Worm (Caenorhabditis elegans) whole organism, midembryonic: ENCODE measurements around the gene skpo-3.

Experiments used
- T22C8.4 ChIP-seq: fragments of 200-800 bp; sonication (Bioruptor generic); IDR thresholded peaks from 2 replicates; pipeline ENCODE4 v1.3.6; 2022; ENCODE audit warnings: missing genetic modification characterization, missing compliant biosample characterization
- cog-1 ChIP-seq: sonication (generic microtip); optimal IDR thresholded peaks from 2 replicates; lab custom pipeline; 2016; ENCODE audit warnings: missing genetic modification characterization, missing compliant biosample characterization
- flt-1 ChIP-seq: fragments of 200-800 bp; sonication (Bioruptor generic); IDR thresholded peaks from 2 replicates; pipeline ENCODE4 v1.3.6; 2022; ENCODE audit warnings: missing genetic modification characterization, missing compliant biosample characterization
- klf-2 ChIP-seq: fragments of 200-800 bp; sonication (Bioruptor generic); conservative IDR thresholded peaks from 2 replicates; pipeline ENCODE4 v1.3.6; 2022; ENCODE audit warnings: missing genetic modification reagents, missing genetic modification characterization, missing compliant biosample characterization
- med-1 ChIP-seq: sonication (generic microtip); optimal IDR thresholded peaks from 2 replicates; lab custom pipeline; 2017; ENCODE audit warnings: missing genetic modification characterization, mild to moderate bottlenecking, missing compliant biosample characterization, antibody characterized with exemption, missing genetic modification reagents; ENCODE audit not compliant: insufficient read depth
- ref-1 ChIP-seq: fragments of 200-800 bp; sonication (Bioruptor generic); conservative IDR thresholded peaks from 2 replicates; pipeline ENCODE4 v1.3.6; 2022; ENCODE audit warnings: missing genetic modification reagents, missing genetic modification characterization, missing compliant biosample characterization
- tab-1 ChIP-seq: fragments of 200-800 bp; sonication (Bioruptor generic); IDR thresholded peaks from 2 replicates; pipeline ENCODE4 v1.3.6; 2022; ENCODE audit warnings: missing genetic modification characterization, missing compliant biosample characterization
- ztf-23 ChIP-seq: fragments of 200-800 bp; sonication (Bioruptor generic); IDR thresholded peaks from 2 replicates; pipeline ENCODE4 v1.3.6; 2022; ENCODE audit warnings: missing genetic modification reagents, missing genetic modification characterization, missing compliant biosample characterization
- ztf-29 ChIP-seq: fragments of 200-800 bp; sonication (Bioruptor generic); IDR thresholded peaks from 2 replicates; pipeline ENCODE4 v1.3.6; 2022; ENCODE audit warnings: missing genetic modification reagents, missing genetic modification characterization, missing compliant biosample characterization

ce11 chrII:7230684-7231083, 15.0 kb upstream of the skpo-3 start:
- TF ChIP-seq cog-1 (no peak), flt-1 (no peak), ref-1 (no peak), ztf-29 (GFP tag; lab: Robert Waterston, UW) (no peak), med-1 (no peak), T22C8.4 (GFP tag; lab: Robert Waterston, UW) (no peak), ztf-23 (GFP tag; lab: Robert Waterston, UW) (no peak), klf-2 (GFP tag; lab: Robert Waterston, UW) (no peak), tab-1 (GFP tag; lab: Robert Waterston, UW) (no peak)
